Fruit fly (Drosophila melanogaster) whole organism, embryonic: Measurements from ENCODE around the gene Cyfip.

Experiments
- Ada2b ChIP-seq: fragments of 200-800 bp; sonication (Bioruptor generic); IDR thresholded peaks from 2 replicates; pipeline ENCODE4 v1.3.6; 2022; ENCODE audit warnings: missing biosample characterization, missing genetic modification characterization
- Blimp-1 ChIP-seq: fragments of 200-800 bp; sonication (Bioruptor generic); optimal IDR thresholded peaks from 3 replicates; lab custom pipeline; 2018; ENCODE audit warnings: missing biosample characterization, missing genetic modification characterization, mild to moderate bottlenecking, moderate library complexity, missing genetic modification reagents
- CG12659 ChIP-seq: fragments of 200-800 bp; sonication (Bioruptor generic); optimal IDR thresholded peaks from 3 replicates; lab custom pipeline; 2017; ENCODE audit warnings: mild to moderate bottlenecking, missing biosample characterization, missing genetic modification reagents, missing genetic modification characterization
- CG12744 ChIP-seq: fragments of 200-800 bp; sonication (Bioruptor generic); optimal IDR thresholded peaks from 2 replicates; lab custom pipeline; 2016; ENCODE audit warnings: missing biosample characterization, missing genetic modification characterization
- CG14014 ChIP-seq: fragments of 200-800 bp; sonication (Bioruptor generic); IDR thresholded peaks from 2 replicates; pipeline ENCODE4 v1.3.6; 2022; ENCODE audit warnings: missing biosample characterization, missing genetic modification characterization
- CG16863 ChIP-seq: fragments of 200-800 bp; sonication (Bioruptor generic); optimal IDR thresholded peaks from 3 replicates; lab custom pipeline; 2016; ENCODE audit warnings: missing biosample characterization, missing genetic modification characterization
- CG18262 ChIP-seq: fragments of 200-800 bp; optimal IDR thresholded peaks from 3 replicates; lab custom pipeline; 2019; ENCODE audit warnings: missing biosample characterization, mild to moderate bottlenecking, missing genetic modification characterization, moderate library complexity
- CG3281 ChIP-seq: fragments of 200-800 bp; sonication (Bioruptor generic); optimal IDR thresholded peaks from 3 replicates; lab custom pipeline; 2017; ENCODE audit warnings: missing biosample characterization, mild to moderate bottlenecking, missing genetic modification characterization
- CG34422 ChIP-seq: fragments of 200-800 bp; sonication (Bioruptor generic); IDR thresholded peaks from 3 replicates; pipeline ENCODE4 v1.3.6; 2022; ENCODE audit warnings: missing biosample characterization, missing genetic modification characterization
- CG3726 ChIP-seq: fragments of 200-800 bp; sonication (Bioruptor generic); IDR thresholded peaks from 3 replicates; pipeline ENCODE4, ENCODE4 v1.3.6; 2022; ENCODE audit warnings: missing biosample characterization, missing genetic modification characterization
- CG4360 ChIP-seq: fragments of 200-800 bp; sonication (Bioruptor generic); IDR thresholded peaks from 2 replicates; pipeline ENCODE4 v1.3.6; 2022; ENCODE audit warnings: missing biosample characterization, missing genetic modification characterization
- CG4404 ChIP-seq: fragments of 200-800 bp; sonication (Bioruptor generic); IDR thresholded peaks from 2 replicates; pipeline ENCODE4 v1.3.6; 2022; ENCODE audit warnings: missing biosample characterization, missing genetic modification characterization
- CG6683 ChIP-seq: fragments of 200-800 bp; sonication (Bioruptor generic); optimal IDR thresholded peaks from 2 replicates; lab custom pipeline; 2017; ENCODE audit warnings: missing biosample characterization, mild to moderate bottlenecking, missing genetic modification characterization, missing genetic modification reagents
- CG6689 ChIP-seq: fragments of 200-800 bp; sonication (Bioruptor generic); IDR thresholded peaks from 2 replicates; pipeline ENCODE4 v1.3.6; 2022; ENCODE audit warnings: missing biosample characterization, missing genetic modification characterization
- CG9797 ChIP-seq: fragments of 200-800 bp; sonication (Bioruptor generic); optimal IDR thresholded peaks from 3 replicates; lab custom pipeline; 2018; ENCODE audit warnings: missing biosample characterization, mild to moderate bottlenecking, missing genetic modification characterization
- Fer1 ChIP-seq: fragments of 200-800 bp; sonication (Bioruptor generic); optimal IDR thresholded peaks from 2 replicates; lab custom pipeline; 2017; ENCODE audit warnings: missing biosample characterization, mild to moderate bottlenecking, missing genetic modification characterization
- HLH4C ChIP-seq: fragments of 200-800 bp; sonication (Bioruptor generic); IDR thresholded peaks from 3 replicates; pipeline ENCODE4 v1.3.6; 2022; ENCODE audit warnings: missing biosample characterization, missing genetic modification characterization; ENCODE audit not compliant: partially characterized antibody
- MBD-R2 ChIP-seq: fragments of 200-800 bp; sonication (Bioruptor generic); IDR thresholded peaks from 2 replicates; pipeline ENCODE4 v1.3.6; 2022; ENCODE audit warnings: missing biosample characterization, missing genetic modification characterization
- Nf-YA ChIP-seq: fragments of 200-800 bp; sonication (Bioruptor generic); IDR thresholded peaks from 2 replicates; pipeline ENCODE4 v1.3.6; 2022; ENCODE audit warnings: missing biosample characterization, missing genetic modification characterization
- PHDP ChIP-seq: fragments of 200-800 bp; sonication (Bioruptor generic); optimal IDR thresholded peaks from 3 replicates; lab custom pipeline; 2018; ENCODE audit warnings: missing biosample characterization, mild to moderate bottlenecking, missing genetic modification characterization, moderate library complexity
- Ptx1 ChIP-seq: fragments of 200-800 bp; sonication (Bioruptor generic); IDR thresholded peaks from 2 replicates; pipeline ENCODE4 v1.3.6; 2022; ENCODE audit warnings: missing biosample characterization, missing genetic modification characterization
- Trl ChIP-seq, 3 experiments: fragments of >200 bp in 2 of 3; fragments of 200-800 bp in 1 of 3; sonication (Bioruptor generic) in 1 of 3; optimal IDR thresholded peaks; 2 replicates in 1 of 3; 3 replicates in 2 of 3; lab custom pipeline; 2016 to 2017; ENCODE audit warnings: missing biosample characterization in 1 of 3, missing genetic modification characterization in 1 of 3
- Xrp1 ChIP-seq: fragments of 200-800 bp; sonication (Bioruptor generic); IDR thresholded peaks from 2 replicates; pipeline ENCODE4 v1.3.6; 2022; ENCODE audit warnings: missing biosample characterization, missing genetic modification characterization
- bcd ChIP-seq: fragments of 200-800 bp; sonication (Bioruptor generic); optimal IDR thresholded peaks from 2 replicates; lab custom pipeline; 2017; ENCODE audit warnings: missing biosample characterization, mild to moderate bottlenecking, missing genetic modification characterization
- ci ChIP-seq: fragments of 200-800 bp; sonication (Bioruptor generic); IDR thresholded peaks from 3 replicates; pipeline ENCODE4 v1.3.6; 2022; ENCODE audit warnings: missing biosample characterization, missing genetic modification characterization
- croc ChIP-seq: fragments of 200-800 bp; sonication (Bioruptor generic); conservative IDR thresholded peaks from 3 replicates; pipeline ENCODE4 v1.3.6; 2022; ENCODE audit warnings: missing biosample characterization, missing genetic modification characterization
- crol ChIP-seq: fragments of 200-800 bp; sonication (Bioruptor generic); IDR thresholded peaks from 2 replicates; pipeline ENCODE4 v1.3.6; 2022; ENCODE audit warnings: missing biosample characterization, missing genetic modification characterization
- esg ChIP-seq: fragments of 200-800 bp; sonication (Bioruptor generic); conservative IDR thresholded peaks from 2 replicates; pipeline ENCODE4 v1.3.6; 2022; ENCODE audit warnings: missing biosample characterization, missing genetic modification characterization
- eve ChIP-seq, 2 experiments: fragments of >200 bp; optimal IDR thresholded peaks; 2 replicates each; lab custom pipeline; 2017; ENCODE audit warnings: missing biosample characterization in 2 of 2, missing genetic modification characterization in 2 of 2
- hkb ChIP-seq, 2 experiments: fragments of 200-800 bp in 1 of 2; fragments of >200 bp in 1 of 2; sonication (Bioruptor generic) in 1 of 2; IDR thresholded peaks in 1 of 2; optimal IDR thresholded peaks in 1 of 2; 2 replicates each; pipeline versions ENCODE4 v1.3.6 to Lab custom; 2017 to 2022; ENCODE audit warnings: missing biosample characterization in 1 of 2, missing genetic modification characterization in 1 of 2
- kay ChIP-seq: fragments of 200-800 bp; sonication (Bioruptor generic); optimal IDR thresholded peaks from 2 replicates; lab custom pipeline; 2016; ENCODE audit warnings: missing biosample characterization, missing genetic modification characterization
- lab ChIP-seq: fragments of 200-800 bp; sonication (Bioruptor generic); optimal IDR thresholded peaks from 3 replicates; lab custom pipeline; 2017; ENCODE audit warnings: missing biosample characterization, missing genetic modification characterization, mild to moderate bottlenecking, moderate library complexity, missing genetic modification reagents
- lbe ChIP-seq: fragments of 200-800 bp; sonication (Bioruptor generic); optimal IDR thresholded peaks from 2 replicates; lab custom pipeline; 2016; ENCODE audit warnings: missing biosample characterization, mild to moderate bottlenecking, missing genetic modification characterization
- onecut ChIP-seq: fragments of 200-800 bp; sonication (Bioruptor generic); IDR thresholded peaks from 2 replicates; pipeline ENCODE4 v1.3.6; 2022; ENCODE audit warnings: missing biosample characterization, missing genetic modification characterization
- org-1 ChIP-seq: fragments of 200-800 bp; sonication (Bioruptor generic); optimal IDR thresholded peaks from 2 replicates; lab custom pipeline; 2017; ENCODE audit warnings: missing biosample characterization, missing genetic modification characterization
- pfk ChIP-seq: fragments of 200-800 bp; sonication (Bioruptor generic); optimal IDR thresholded peaks from 2 replicates; lab custom pipeline; 2018; ENCODE audit warnings: missing biosample characterization, mild to moderate bottlenecking, missing genetic modification characterization, moderate library complexity
- phol ChIP-seq: fragments of 200-800 bp; sonication (Bioruptor generic); optimal IDR thresholded peaks from 3 replicates; lab custom pipeline; 2018; ENCODE audit warnings: missing biosample characterization, mild to moderate bottlenecking, missing genetic modification characterization, moderate library complexity
- prd ChIP-seq, 3 experiments: fragments of >200 bp in 2 of 3; fragments of 200-800 bp in 1 of 3; sonication (Bioruptor generic) in 1 of 3; optimal IDR thresholded peaks in 2 of 3; IDR thresholded peaks in 1 of 3; 2 replicates in 2 of 3; 3 replicates in 1 of 3; pipeline versions ENCODE4 v1.3.6 to Lab custom; 2017 to 2022; ENCODE audit warnings: missing biosample characterization in 1 of 3, missing genetic modification characterization in 1 of 3
- run ChIP-seq: fragments of 200-800 bp; sonication (Bioruptor generic); optimal IDR thresholded peaks from 3 replicates; lab custom pipeline; 2018; ENCODE audit warnings: missing biosample characterization, mild to moderate bottlenecking, missing genetic modification characterization
- scrt ChIP-seq: fragments of 200-800 bp; sonication (Bioruptor generic); optimal IDR thresholded peaks from 2 replicates; lab custom pipeline; 2018; ENCODE audit warnings: missing biosample characterization, mild to moderate bottlenecking, missing genetic modification characterization, moderate library complexity
- shn ChIP-seq: fragments of 200-800 bp; sonication (Bioruptor generic); optimal IDR thresholded peaks from 3 replicates; lab custom pipeline; 2016; ENCODE audit warnings: missing biosample characterization, missing genetic modification characterization
- slou ChIP-seq: fragments of 200-800 bp; sonication (Bioruptor generic); optimal IDR thresholded peaks from 3 replicates; lab custom pipeline; 2016; ENCODE audit warnings: missing biosample characterization, missing genetic modification characterization
- sob ChIP-seq: fragments of 200-800 bp; sonication (Bioruptor generic); IDR thresholded peaks from 2 replicates; pipeline ENCODE4 v1.3.6; 2022; ENCODE audit warnings: missing biosample characterization, missing genetic modification characterization
- stwl ChIP-seq: fragments of 200-800 bp; sonication (Bioruptor generic); optimal IDR thresholded peaks from 3 replicates; lab custom pipeline; 2018; ENCODE audit warnings: missing biosample characterization, mild to moderate bottlenecking, missing genetic modification characterization, moderate library complexity
- tgo ChIP-seq: fragments of 200-800 bp; sonication (Bioruptor generic); IDR thresholded peaks from 3 replicates; pipeline ENCODE4 v1.3.6; 2022; ENCODE audit warnings: missing biosample characterization, missing genetic modification characterization
- toy ChIP-seq: fragments of 200-800 bp; sonication (Bioruptor generic); IDR thresholded peaks from 2 replicates; pipeline ENCODE4 v1.3.6; 2022; ENCODE audit warnings: missing biosample characterization, missing genetic modification characterization
- usp ChIP-seq: fragments of >200 bp; optimal IDR thresholded peaks from 2 replicates; lab custom pipeline; 2017; ENCODE audit warnings: missing biosample characterization, missing genetic modification characterization

Cyfip gene

DNA sequence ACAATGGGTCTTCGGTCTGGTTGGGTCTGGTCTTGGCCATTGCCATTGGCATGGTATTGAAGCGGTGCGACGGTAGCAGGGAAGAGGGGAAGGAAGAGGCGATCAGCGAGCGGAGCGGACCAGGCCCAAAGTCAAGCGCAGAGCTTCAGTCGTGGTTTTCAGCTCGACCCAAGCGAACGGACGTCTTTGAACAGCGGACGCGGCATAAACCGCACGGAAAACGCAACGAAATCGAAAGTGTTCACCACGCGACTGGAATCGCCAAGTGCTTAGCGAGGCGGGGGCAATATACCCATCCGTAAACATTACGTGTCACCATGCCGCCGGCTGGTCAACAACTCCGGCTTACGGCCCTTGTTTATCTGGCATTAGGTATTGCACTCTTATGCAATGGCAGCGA, 16.7 kb upstream of the Cyfip start, which contains the start of gene CG14866 (continued):
- TF ChIP-seq MBD-R2 (GFP tag; lab: Robert Waterston, UW) (peak; percentile 12; the same call in 1 of the 2 replicates), run (tag; lab: Kevin White, UChicago) (no peak), CG4404 (GFP tag; lab: Robert Waterston, UW) (no peak), tgo (GFP tag; lab: Robert Waterston, UW) (no peak), shn (GFP tag; lab: Kevin White, UChicago) (no peak), pfk (no peak), Trl (optimal IDR thresholded peaks at IDR 0.05; lab: Kevin White, UChicago) (no peak), Trl (GFP tag; optimal IDR thresholded peaks at IDR 0.05; lab: Kevin White, UChicago) (no peak), HLH4C (GFP tag; lab: Robert Waterston, UW) (0 out of 3 replicates have a peak, but pooled peaks have one; percentile 29), Blimp-1 (GFP tag; lab: Kevin White, UChicago) (peak; percentile 85), slou (GFP tag; lab: Kevin White, UChicago) (no peak), crol (peak; percentile 41; the same call in 1 of the 2 replicates), ci (0 out of 3 replicates have a peak, but pooled peaks have one; percentile 15), esg (GFP tag; lab: Robert Waterston, UW) (no peak), lbe (GFP tag; lab: Kevin White, UChicago) (no peak), CG34422 (GFP tag; lab: Robert Waterston, UW) (peak; percentile 29; the same call in 1 of the 3 replicates), CG4360 (GFP tag; lab: Robert Waterston, UW) (0 out of 2 replicates have a peak, but pooled peaks have one; percentile 25), Fer1 (GFP tag; lab: Kevin White, UChicago) (no peak), CG6689 (GFP tag; lab: Robert Waterston, UW) (no peak), croc (GFP tag; lab: Robert Waterston, UW) (no peak), phol (tag; lab: Kevin White, UChicago) (no peak), prd (optimal IDR thresholded peaks at IDR 0.05; lab: Kevin White, UChicago) (no peak), prd (GFP tag; IDR thresholded peaks at IDR 0.05; lab: Robert Waterston, UW) (no peak), stwl (tag; lab: Kevin White, UChicago) (no peak), CG3281 (GFP tag; lab: Kevin White, UChicago) (no peak), eve (GFP tag; optimal IDR thresholded peaks at IDR 0.05; lab: Kevin White, UChicago) (no peak), hkb (optimal IDR thresholded peaks at IDR 0.05; lab: Kevin White, UChicago) (no peak), hkb (GFP tag; IDR thresholded peaks at IDR 0.05; lab: Robert Waterston, UW) (no peak), PHDP (tag; lab: Kevin White, UChicago) (no peak), CG3726 (GFP tag; lab: Robert Waterston, UW) (no peak), kay (GFP tag; lab: Kevin White, UChicago) (no peak), Nf-YA (GFP tag; lab: Robert Waterston, UW) (0 out of 2 replicates have a peak, but pooled peaks have one; percentile 7), toy (no peak), CG12744 (GFP tag; lab: Kevin White, UChicago) (no peak), usp (GFP tag; lab: Kevin White, UChicago) (no peak)

- TF ChIP-seq MBD-R2 (GFP tag; lab: Robert Waterston, UW): peak; percentile 77
- TF ChIP-seq scrt: no peak
- peak; percentile 54; the same call in 1 of the 2 replicates for TF ChIP-seq CG14014 (GFP tag; lab: Robert Waterston, UW)
- TF ChIP-seq CG16863 (GFP tag; lab: Kevin White, UChicago): peak; percentile 9
- peak; percentile 56 for TF ChIP-seq sob (GFP tag; lab: Robert Waterston, UW)
- peak; percentile 40; the same call in 1 of the 2 replicates for TF ChIP-seq Ptx1 (GFP tag; lab: Robert Waterston, UW)
- peak; percentile 48 for TF ChIP-seq CG18262 (tag; lab: Kevin White, UChicago)
- peak; percentile 0 for TF ChIP-seq CG6683 (GFP tag; lab: Kevin White, UChicago)
- peak; percentile 76 for TF ChIP-seq lab (GFP tag; lab: Kevin White, UChicago)
- no peak for TF ChIP-seq CG3726 (GFP tag; lab: Robert Waterston, UW)
- TF ChIP-seq Xrp1 (GFP tag; lab: Robert Waterston, UW): peak; percentile 52; the same call in 1 of the 2 replicates
- TF ChIP-seq CG12659 (GFP tag; lab: Kevin White, UChicago): peak; percentile 37
- peak; percentile 13 for TF ChIP-seq org-1 (GFP tag; lab: Kevin White, UChicago)
- TF ChIP-seq Ada2b (GFP tag; lab: Robert Waterston, UW): no peak
- peak; percentile 48 for TF ChIP-seq bcd
- no peak for TF ChIP-seq CG9797 (GFP tag; lab: Kevin White, UChicago)
- TF ChIP-seq onecut (GFP tag; lab: Robert Waterston, UW): no peak
Measured at dm6 chr3R:15319912-15320746, 12.9 kb upstream of the Cyfip start, which contains the start of the genes CG6276 and CG44040. Gene CG6276 (minus strand): TSS chr3R:15320069. Gene CG44040 (plus strand): TSS chr3R:15320378.
